Worm (Caenorhabditis elegans): Measurements from ENCODE around the gene smvt-1.

Gene smvt-1

DNA sequence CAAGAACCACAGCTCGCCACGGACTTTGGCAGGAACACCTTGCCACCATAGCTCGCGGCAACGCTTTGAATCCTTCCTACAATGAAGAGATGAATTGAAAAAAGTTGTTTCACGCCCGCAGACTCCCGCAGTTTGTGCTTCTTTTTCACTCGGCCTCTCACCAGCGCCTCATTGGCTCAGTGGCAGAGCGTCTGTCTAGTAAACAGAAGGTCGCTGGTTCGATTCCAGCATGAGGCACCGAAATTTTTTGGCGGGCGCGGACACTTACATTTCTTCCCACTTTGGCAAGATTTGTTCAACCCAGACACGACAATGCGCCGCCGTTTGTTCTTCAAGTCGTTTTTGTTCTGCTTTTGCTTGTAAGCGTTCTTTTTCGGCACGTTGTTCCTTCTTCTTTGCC, 20.9 kb downstream of the smvt-1 start (continued):
- no peak for TF ChIP-seq Y67H2A.10 (GFP tag; conservative IDR thresholded peaks at IDR 0.05)
- TF ChIP-seq F33H1.4 (GFP tag; IDR thresholded peaks at IDR 0.05) = no peak
- TF ChIP-seq ceh-40 (GFP tag; IDR thresholded peaks at IDR 0.05) = 0 out of 2 replicates have a peak, but pooled peaks have one; percentile 45
- peak; percentile 33 for TF ChIP-seq lin-40 (tag; optimal IDR thresholded peaks at IDR 0.05)
- TF ChIP-seq Y79H2A.3 (GFP tag; conservative IDR thresholded peaks at IDR 0.05) = no peak
- TF ChIP-seq madf-6 (GFP tag; IDR thresholded peaks at IDR 0.05) = no peak; the same call in 1 of the 2 replicates
- TF ChIP-seq Y56A3A.18 (GFP tag; IDR thresholded peaks at IDR 0.05) = peak; percentile 19; the same call in 1 of the 2 replicates
- no peak for TF ChIP-seq ZK185.1 (tag; optimal IDR thresholded peaks at IDR 0.05; ENCODE audit: poor library complexity, severe bottlenecking)
- TF ChIP-seq ztf-28 (GFP tag; IDR thresholded peaks at IDR 0.05) = no peak
- TF ChIP-seq K11D2.4 (GFP tag; IDR thresholded peaks at IDR 0.05) = no peak
- TF ChIP-seq dpff-1 (tag; optimal IDR thresholded peaks at IDR 0.05) = no peak
- TF ChIP-seq B0261.1 (tag; optimal IDR thresholded peaks at IDR 0.05) = peak; percentile 89
- peak; percentile 33; the same call in 1 of the 2 replicates for TF ChIP-seq B0336.3 (GFP tag; IDR thresholded peaks at IDR 0.05)
- no peak for TF ChIP-seq F57C9.4 (tag; optimal IDR thresholded peaks at IDR 0.05)
- TF ChIP-seq zim-3 (tag; optimal IDR thresholded peaks at IDR 0.05) = peak; percentile 70
- peak; percentile 17 for TF ChIP-seq chd-7 (tag; optimal IDR thresholded peaks at IDR 0.05)
- TF ChIP-seq F55B11.4 (tag; optimal IDR thresholded peaks at IDR 0.05; ENCODE audit: borderline replicate concordance, insufficient read depth) = no peak
- TF ChIP-seq tlf-1 (GFP tag; optimal IDR thresholded peaks at IDR 0.05) = no peak
- no peak for TF ChIP-seq ztf-22 (GFP tag; optimal IDR thresholded peaks at IDR 0.05)
- no peak for TF ChIP-seq somi-1 (GFP tag; optimal IDR thresholded peaks at IDR 0.05)
- TF ChIP-seq T07F8.4 (tag; optimal IDR thresholded peaks at IDR 0.05) = no peak
- TF ChIP-seq nhr-179 (tag; optimal IDR thresholded peaks at IDR 0.05) = peak; percentile 26
- TF ChIP-seq cebp-1 (GFP tag; IDR thresholded peaks at IDR 0.05) = no peak
- TF ChIP-seq cebp-1 (tag; optimal IDR thresholded peaks at IDR 0.05) = peak; percentile 56
- no peak for TF ChIP-seq lir-1 (GFP tag; conservative IDR thresholded peaks at IDR 0.05)
- no peak for TF ChIP-seq hlh-12 (tag; optimal IDR thresholded peaks at IDR 0.05)
- no peak for TF ChIP-seq akir-1 (GFP tag; optimal IDR thresholded peaks at IDR 0.05)
- no peak for TF ChIP-seq nhr-80 (tag; optimal IDR thresholded peaks at IDR 0.05)
- TF ChIP-seq ztf-6 (GFP tag; IDR thresholded peaks at IDR 0.05) = no peak
- TF ChIP-seq D2030.7 (GFP tag; IDR thresholded peaks at IDR 0.05) = peak; percentile 66
- no peak for TF ChIP-seq F49E8.2 (tag; optimal IDR thresholded peaks at IDR 0.05; ENCODE audit: insufficient read depth)
- TF ChIP-seq ztf-25 (GFP tag; IDR thresholded peaks at IDR 0.05) = no peak
- no peak for TF ChIP-seq C06A6.2 (GFP tag; conservative IDR thresholded peaks at IDR 0.05)
- no peak for TF ChIP-seq ztf-3 (GFP tag; optimal IDR thresholded peaks at IDR 0.05)
- no peak for TF ChIP-seq attf-3 (GFP tag; conservative IDR thresholded peaks at IDR 0.05)
- TF ChIP-seq zfh-2 (GFP tag; conservative IDR thresholded peaks at IDR 0.05) = peak; percentile 69
- TF ChIP-seq let-526 (GFP tag; IDR thresholded peaks at IDR 0.05) = peak; percentile 45; the same call in 1 of the 2 replicates
- no peak for TF ChIP-seq sea-2 (GFP tag; IDR thresholded peaks at IDR 0.05)
- no peak for TF ChIP-seq bed-1 (GFP tag; IDR thresholded peaks at IDR 0.05)
- TF ChIP-seq ama-1 (optimal IDR thresholded peaks at IDR 0.05) = no peak
- peak; percentile 3 to 26 for TF ChIP-seq ama-1 (GFP tag; optimal IDR thresholded peaks at IDR 0.05)
- no peak for TF ChIP-seq F39B2.1 (GFP tag; IDR thresholded peaks at IDR 0.05)
- no peak for TF ChIP-seq aptf-2 (GFP tag; conservative IDR thresholded peaks at IDR 0.05)
- no peak for TF ChIP-seq atf-7 (tag; optimal IDR thresholded peaks at IDR 0.05)
- TF ChIP-seq B0019.2 (GFP tag; conservative IDR thresholded peaks at IDR 0.05) = no peak
- no peak for TF ChIP-seq unc-130 (GFP tag; optimal IDR thresholded peaks at IDR 0.05)
- TF ChIP-seq T26A5.8 (tag; optimal IDR thresholded peaks at IDR 0.05) = peak; percentile 39
- no peak for TF ChIP-seq ccch-3 (GFP tag; optimal IDR thresholded peaks at IDR 0.05)
- TF ChIP-seq snpc-3.4 (tag; optimal IDR thresholded peaks at IDR 0.05) = no peak
- peak; percentile 93 for TF ChIP-seq tbp1 (GFP tag; optimal IDR thresholded peaks at IDR 0.05)

Data from whole organism, young adult.